Fruit fly (Drosophila melanogaster) whole organism, wandering third instar larva: Measurements from ENCODE around the gene RSG7.
A peak's percentile ranks its signal among the peaks of the same experiment; 100 is the strongest.

ENCODE experiments used
- Abd-B ChIP-seq: fragments of >200 bp; optimal IDR thresholded peaks from 2 replicates; lab custom pipeline; 2017; ENCODE audit warnings: missing biosample characterization, missing genetic modification characterization
- CG32264 ChIP-seq: fragments of 200-800 bp; sonication (Bioruptor generic); optimal IDR thresholded peaks from 2 replicates; lab custom pipeline; 2016; ENCODE audit warnings: missing biosample characterization, missing genetic modification characterization
- CrebA ChIP-seq: fragments of 200-800 bp; sonication (Bioruptor generic); optimal IDR thresholded peaks from 2 replicates; lab custom pipeline; 2016; ENCODE audit warnings: missing biosample characterization, mild to moderate bottlenecking, missing genetic modification characterization, borderline replicate concordance
- Dfd ChIP-seq: fragments of >200 bp; optimal IDR thresholded peaks from 2 replicates; lab custom pipeline; 2017; ENCODE audit warnings: missing biosample characterization, missing genetic modification characterization
- Dif ChIP-seq: fragments of 200-275, 200-300 bp; sonication (Bioruptor generic); optimal IDR thresholded peaks from 2 replicates; lab custom pipeline; 2018; ENCODE audit warnings: missing biosample characterization, missing genetic modification characterization; ENCODE audit not compliant: partially characterized antibody
- HLH106 ChIP-seq: fragments of 200-800 bp; optimal IDR thresholded peaks from 3 replicates; lab custom pipeline; 2019; ENCODE audit warnings: missing biosample characterization, mild to moderate bottlenecking, missing genetic modification characterization, moderate library complexity
- Hnf4 ChIP-seq: fragments of 200-800 bp; sonication (Bioruptor generic); optimal IDR thresholded peaks from 2 replicates; lab custom pipeline; 2016; ENCODE audit warnings: missing biosample characterization, mild to moderate bottlenecking, missing genetic modification characterization
- Hr78 ChIP-seq: fragments of >200 bp; optimal IDR thresholded peaks from 2 replicates; lab custom pipeline; 2017; ENCODE audit warnings: missing biosample characterization, missing genetic modification characterization
- Jra ChIP-seq: sonication (Bioruptor generic); optimal IDR thresholded peaks from 2 replicates; lab custom pipeline; 2016; ENCODE audit warnings: missing biosample characterization, missing genetic modification characterization
- Mio ChIP-seq: sonication (Bioruptor generic); optimal IDR thresholded peaks from 2 replicates; lab custom pipeline; 2016; ENCODE audit warnings: missing biosample characterization, missing genetic modification characterization
- Myc ChIP-seq: fragments of >200 bp; optimal IDR thresholded peaks from 2 replicates; lab custom pipeline; 2017
- N ChIP-seq: fragments of >200 bp; optimal IDR thresholded peaks from 2 replicates; lab custom pipeline; 2018; ENCODE audit warnings: missing biosample characterization, missing external identifiers, missing genetic modification characterization
- OdsH ChIP-seq: fragments of 200-800 bp; sonication (Bioruptor generic); optimal IDR thresholded peaks from 2 replicates; lab custom pipeline; 2016; ENCODE audit warnings: missing biosample characterization, mild to moderate bottlenecking, missing genetic modification characterization
- Rel ChIP-seq, 2 experiments: fragments of 200-800 bp; sonication (Bioruptor generic) in 1 of 2; optimal IDR thresholded peaks; 2 replicates in 1 of 2; 3 replicates in 1 of 2; lab custom pipeline; 2016 to 2019; ENCODE audit warnings: mild to moderate bottlenecking in 2 of 2, missing biosample characterization in 2 of 2, missing genetic modification characterization in 2 of 2, moderate library complexity in 1 of 2
- Sp1 ChIP-seq: fragments of 200-800 bp; sonication (Bioruptor generic); optimal IDR thresholded peaks from 3 replicates; lab custom pipeline; 2019; ENCODE audit warnings: missing biosample characterization, mild to moderate bottlenecking, missing genetic modification characterization, moderate library complexity
- Vsx2 ChIP-seq: fragments of 200-300, 225-300 bp; sonication (Bioruptor generic); optimal IDR thresholded peaks from 2 replicates; lab custom pipeline; 2018; ENCODE audit warnings: missing biosample characterization, missing genetic modification characterization; ENCODE audit not compliant: partially characterized antibody
- br ChIP-seq: fragments of 200-800 bp; sonication (Bioruptor generic); optimal IDR thresholded peaks from 2 replicates; lab custom pipeline; 2016; ENCODE audit warnings: missing biosample characterization, missing genetic modification characterization
- brk ChIP-seq: fragments of 200-800 bp; sonication (Bioruptor generic); optimal IDR thresholded peaks from 2 replicates; lab custom pipeline; 2016; ENCODE audit warnings: missing biosample characterization, mild to moderate bottlenecking, missing genetic modification characterization
- dsf ChIP-seq: sonication (Bioruptor generic); optimal IDR thresholded peaks from 2 replicates; lab custom pipeline; 2016; ENCODE audit warnings: missing biosample characterization, missing genetic modification characterization, borderline replicate concordance
- ey ChIP-seq: fragments of 200-800 bp; sonication (Bioruptor generic); optimal IDR thresholded peaks from 2 replicates; lab custom pipeline; 2016; ENCODE audit warnings: missing biosample characterization, missing genetic modification characterization
- foxo ChIP-seq, 2 experiments: fragments of 200-800 bp; sonication (Bioruptor generic); optimal IDR thresholded peaks; 2 replicates in 1 of 2; 3 replicates in 1 of 2; lab custom pipeline; 2016 to 2017; ENCODE audit warnings: missing biosample characterization in 2 of 2, missing genetic modification characterization in 2 of 2
- fru ChIP-seq: fragments of 200-800 bp; sonication (Bioruptor generic); optimal IDR thresholded peaks from 3 replicates; lab custom pipeline; 2016; ENCODE audit warnings: missing biosample characterization, mild to moderate bottlenecking, missing genetic modification characterization
- h ChIP-seq: fragments of 200-800 bp; sonication (Bioruptor generic); optimal IDR thresholded peaks from 3 replicates; lab custom pipeline; 2016; ENCODE audit warnings: missing biosample characterization, mild to moderate bottlenecking, missing genetic modification characterization
- jim ChIP-seq: fragments of 175-275, 200-325 bp; sonication (Bioruptor generic); optimal IDR thresholded peaks from 2 replicates; lab custom pipeline; 2016; ENCODE audit warnings: missing biosample characterization, mild to moderate bottlenecking, missing genetic modification characterization
- pan ChIP-seq: fragments of >200 bp; optimal IDR thresholded peaks from 2 replicates; lab custom pipeline; 2017
- psq ChIP-seq: fragments of 200-800 bp; sonication (Bioruptor generic); optimal IDR thresholded peaks from 3 replicates; lab custom pipeline; 2017; ENCODE audit warnings: missing biosample characterization, mild to moderate bottlenecking, missing genetic modification characterization, moderate library complexity
- rgr ChIP-seq: fragments of 200-800 bp; sonication (Bioruptor generic); optimal IDR thresholded peaks from 3 replicates; lab custom pipeline; 2016; ENCODE audit warnings: missing biosample characterization, mild to moderate bottlenecking, missing genetic modification characterization
- sage ChIP-seq: fragments of 200-800 bp; sonication (Bioruptor generic); optimal IDR thresholded peaks from 2 replicates; lab custom pipeline; 2016; ENCODE audit warnings: missing biosample characterization, mild to moderate bottlenecking, missing genetic modification characterization
- tai ChIP-seq: sonication (Bioruptor generic); optimal IDR thresholded peaks from 2 replicates; lab custom pipeline; 2016; ENCODE audit warnings: missing biosample characterization, missing genetic modification characterization
- usp ChIP-seq: fragments of >200 bp; optimal IDR thresholded peaks from 2 replicates; lab custom pipeline; 2017; ENCODE audit warnings: missing biosample characterization, missing genetic modification characterization
- woc ChIP-seq: sonication (Bioruptor generic); optimal IDR thresholded peaks from 2 replicates; lab custom pipeline; 2016; ENCODE audit warnings: missing biosample characterization, mild to moderate bottlenecking, missing genetic modification characterization

Gene RSG7

DNA sequence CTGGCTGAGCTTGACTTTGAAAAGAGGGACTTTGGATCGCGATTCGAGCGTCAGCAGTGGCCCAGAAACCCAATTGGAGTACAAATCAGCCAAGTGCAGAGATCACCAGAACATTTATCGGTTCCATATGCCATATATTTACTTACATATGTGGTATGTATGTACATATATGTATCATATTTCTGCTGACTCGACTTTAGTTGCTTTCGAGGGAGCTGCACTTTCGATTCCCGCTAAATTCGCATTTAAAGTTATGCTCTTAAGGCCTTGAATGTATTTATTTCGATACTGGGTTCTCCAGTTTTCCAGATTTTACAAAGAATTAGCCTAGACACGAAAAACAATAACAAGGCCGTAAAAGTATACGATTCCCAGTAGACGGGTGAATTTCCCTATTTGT lies 12.4 kb downstream of the RSG7 start:
- TF ChIP-seq dsf (GFP tag; lab: Kevin White, UChicago), result no peak
- TF ChIP-seq Jra (GFP tag; lab: Kevin White, UChicago), result no peak
- TF ChIP-seq Myc (lab: Kevin White, UChicago), result no peak
- TF ChIP-seq fru, result no peak
- no peak for TF ChIP-seq Vsx2 (GFP tag; lab: Kevin White, UChicago)
- TF ChIP-seq h (GFP tag; lab: Kevin White, UChicago), result no peak
- no peak for TF ChIP-seq ey (GFP tag; lab: Kevin White, UChicago)
- no peak for TF ChIP-seq pan (lab: Kevin White, UChicago)
- TF ChIP-seq brk (GFP tag; lab: Kevin White, UChicago), result no peak
- TF ChIP-seq Abd-B (GFP tag; lab: Kevin White, UChicago), result no peak
- TF ChIP-seq, all 38 proteins: peak for 0

DNA sequence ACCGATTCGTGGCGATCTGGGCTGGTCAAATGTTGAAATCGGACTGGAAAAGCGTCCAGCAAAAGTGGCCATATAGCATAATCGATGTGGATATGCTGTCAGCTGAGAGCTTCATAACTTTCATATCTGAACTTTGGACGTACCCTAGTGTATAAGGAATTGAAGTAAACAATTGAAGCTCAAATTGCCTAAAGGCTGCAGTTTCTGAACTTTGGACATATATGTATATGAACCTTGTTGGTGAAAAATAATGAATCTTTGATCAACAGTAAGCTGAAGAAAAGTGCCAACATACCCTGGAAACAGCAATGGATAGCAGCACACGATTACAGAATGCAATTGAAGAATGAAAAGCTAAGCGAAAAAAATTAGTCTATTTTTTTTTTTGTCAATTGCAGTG lies 14.2 kb downstream of the RSG7 start:
- TF ChIP-seq woc (GFP tag; lab: Kevin White, UChicago) (no peak), dsf (GFP tag; lab: Kevin White, UChicago) (no peak), br (GFP tag; lab: Kevin White, UChicago) (no peak), psq (GFP tag; lab: Kevin White, UChicago) (no peak), Myc (lab: Kevin White, UChicago) (no peak), HLH106 (tag; lab: Kevin White, UChicago) (no peak)

DNA sequence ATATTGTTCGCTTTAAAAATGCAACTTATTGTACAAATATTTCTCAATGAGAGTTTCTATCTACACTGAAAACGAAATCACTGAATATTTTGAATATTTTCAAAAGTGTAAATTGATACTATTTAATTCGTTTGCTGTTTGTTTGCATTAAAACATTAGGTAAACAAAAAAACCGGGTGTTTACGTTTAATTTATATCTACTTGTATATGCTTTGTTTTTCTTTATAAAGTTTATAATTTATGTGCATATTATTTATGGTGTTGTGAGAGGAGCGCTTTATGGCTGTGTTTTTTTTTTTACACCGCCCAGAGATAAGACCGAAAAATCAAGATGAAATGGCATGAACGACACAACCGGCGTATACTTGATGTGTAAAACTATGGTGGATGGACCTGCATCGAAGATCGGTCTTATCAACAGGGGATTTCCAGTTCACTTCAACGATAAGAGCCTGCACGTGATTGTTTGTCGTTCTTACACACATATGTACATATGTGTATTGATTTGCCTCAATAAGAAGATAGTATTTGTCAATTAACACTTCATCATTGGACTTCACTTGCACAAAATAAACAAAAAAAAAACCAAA lies 14.7 kb downstream of the RSG7 start:
- TF ChIP-seq rgr (GFP tag; lab: Kevin White, UChicago) (peak; percentile 19), usp (no peak), foxo (GFP tag; optimal IDR thresholded peaks at IDR 0.05; lab: Kevin White, UChicago) (peak in 1 of 2 experiments; percentile 4), ey (GFP tag; lab: Kevin White, UChicago) (no peak), Rel (GFP tag; optimal IDR thresholded peaks at IDR 0.05; lab: Kevin White, UChicago) (no peak), Rel (tag; optimal IDR thresholded peaks at IDR 0.05; lab: Kevin White, UChicago) (peak; percentile 77), OdsH (GFP tag; lab: Kevin White, UChicago) (peak; percentile 12)

DNA sequence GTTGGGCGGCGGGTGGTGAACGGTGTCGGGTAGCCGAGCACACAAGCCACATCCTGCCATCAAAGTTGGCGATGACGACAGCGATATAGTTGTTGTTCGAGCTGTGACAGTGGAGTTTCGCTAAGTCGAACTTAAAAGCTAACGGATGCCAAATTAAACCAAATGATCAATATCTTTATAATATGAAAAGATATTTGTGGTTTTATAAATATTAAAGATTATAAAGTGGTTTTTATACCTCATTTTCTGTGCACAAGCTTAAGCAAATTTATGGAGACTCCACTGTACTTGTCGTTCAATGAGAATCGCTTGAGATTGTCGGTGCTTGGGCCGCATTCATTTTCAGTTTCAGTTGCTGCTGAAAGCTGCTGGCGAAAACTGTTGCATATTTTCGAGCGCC lies 22.2 kb downstream of the RSG7 start:
- TF ChIP-seq br (GFP tag; lab: Kevin White, UChicago) (peak; percentile 36), HLH106 (tag; lab: Kevin White, UChicago) (peak; percentile 47), CG32264 (no peak), Hnf4 (GFP tag; lab: Kevin White, UChicago) (peak; percentile 2), OdsH (GFP tag; lab: Kevin White, UChicago) (peak; percentile 21), psq (GFP tag; lab: Kevin White, UChicago) (peak; percentile 25), Sp1 (GFP tag; lab: Kevin White, UChicago) (peak; percentile 26), jim (no peak), foxo (GFP tag; optimal IDR thresholded peaks at IDR 0.05; lab: Kevin White, UChicago) (peak in 1 of 2 experiments; percentile 34), rgr (GFP tag; lab: Kevin White, UChicago) (peak; percentile 43), N (GFP tag; lab: Kevin White, UChicago) (no peak), Hr78 (GFP tag; lab: Kevin White, UChicago) (no peak), h (GFP tag; lab: Kevin White, UChicago) (peak; percentile 37), fru (peak; percentile 22), ey (GFP tag; lab: Kevin White, UChicago) (peak; percentile 24), woc (GFP tag; lab: Kevin White, UChicago) (no peak)

dm6 chrX:16821216-16821615 lies 23.0 kb downstream of the RSG7 start:
- no peak for TF ChIP-seq Dfd

- TF ChIP-seq sage (GFP tag; lab: Kevin White, UChicago), result no peak
- TF ChIP-seq Hnf4 (GFP tag; lab: Kevin White, UChicago), result no peak
- no peak for TF ChIP-seq Rel (GFP tag; optimal IDR thresholded peaks at IDR 0.05; lab: Kevin White, UChicago)
- no peak for TF ChIP-seq Rel (tag; optimal IDR thresholded peaks at IDR 0.05; lab: Kevin White, UChicago)
- no peak for TF ChIP-seq tai (GFP tag; lab: Kevin White, UChicago)
- no peak for TF ChIP-seq Hr78 (GFP tag; lab: Kevin White, UChicago)
- TF ChIP-seq h (GFP tag; lab: Kevin White, UChicago), result no peak
- TF ChIP-seq rgr (GFP tag; lab: Kevin White, UChicago), result no peak
- TF ChIP-seq Dif (GFP tag; lab: Kevin White, UChicago), result no peak
- no peak for TF ChIP-seq Mio (GFP tag; lab: Kevin White, UChicago)
- no peak for TF ChIP-seq CrebA (GFP tag; lab: Kevin White, UChicago)
Observed at dm6 chrX:16820665-16821064, 23.6 kb downstream of the RSG7 start.
